Fruit fly (Drosophila melanogaster) whole organism, embryonic: ENCODE results near the gene CG31883.

Source experiments
- ATbp ChIP-seq: fragments of 200-800 bp; sonication (Bioruptor generic); optimal IDR thresholded peaks from 2 replicates; lab custom pipeline; 2017; ENCODE audit warnings: missing biosample characterization, mild to moderate bottlenecking, missing genetic modification characterization, missing genetic modification reagents
- Atf6 ChIP-seq: fragments of 200-800 bp; sonication (Bioruptor generic); IDR thresholded peaks from 2 replicates; pipeline ENCODE4 v1.3.6; 2022; ENCODE audit warnings: missing biosample characterization, missing genetic modification characterization
- BtbVII ChIP-seq: fragments of 200-800 bp; sonication (Bioruptor generic); optimal IDR thresholded peaks from 3 replicates; lab custom pipeline; 2017; ENCODE audit warnings: missing biosample characterization, mild to moderate bottlenecking, missing genetic modification characterization
- CG10321 ChIP-seq: fragments of 200-800 bp; sonication (Bioruptor generic); IDR thresholded peaks from 2 replicates; pipeline ENCODE4 v1.3.6; 2022; ENCODE audit warnings: missing biosample characterization, missing genetic modification characterization
- CG11085 ChIP-seq: fragments of 200-800 bp; sonication (Bioruptor generic); IDR thresholded peaks from 2 replicates; pipeline ENCODE4 v1.3.6; 2022; ENCODE audit warnings: missing biosample characterization, missing genetic modification characterization
- CG12219 ChIP-seq: fragments of 200-800 bp; sonication (Bioruptor generic); optimal IDR thresholded peaks from 3 replicates; lab custom pipeline; 2018; ENCODE audit warnings: missing biosample characterization, mild to moderate bottlenecking, missing genetic modification characterization
- CG1603 ChIP-seq: fragments of 200-800 bp; sonication (Bioruptor generic); optimal IDR thresholded peaks from 2 replicates; lab custom pipeline; 2019; ENCODE audit warnings: missing biosample characterization, mild to moderate bottlenecking, missing genetic modification characterization, moderate library complexity
- CG16815 ChIP-seq: fragments of 200-800 bp; sonication (Bioruptor generic); optimal IDR thresholded peaks from 3 replicates; lab custom pipeline; 2017; ENCODE audit warnings: missing biosample characterization, mild to moderate bottlenecking, missing genetic modification characterization
- CG16863 ChIP-seq: fragments of 200-800 bp; sonication (Bioruptor generic); optimal IDR thresholded peaks from 3 replicates; lab custom pipeline; 2016; ENCODE audit warnings: missing biosample characterization, missing genetic modification characterization
- CG17912 ChIP-seq: fragments of 200-800 bp; sonication (Bioruptor generic); optimal IDR thresholded peaks from 2 replicates; lab custom pipeline; 2018; ENCODE audit warnings: missing biosample characterization, mild to moderate bottlenecking, missing genetic modification characterization
- CG1792 ChIP-seq: fragments of 200-800 bp; sonication (Bioruptor generic); optimal IDR thresholded peaks from 2 replicates; lab custom pipeline; 2016; ENCODE audit warnings: missing biosample characterization, missing genetic modification characterization
- CG2875 ChIP-seq: fragments of 200-800 bp; sonication (Bioruptor generic); optimal IDR thresholded peaks from 2 replicates; lab custom pipeline; 2017; ENCODE audit warnings: missing biosample characterization, mild to moderate bottlenecking, missing genetic modification characterization, missing genetic modification reagents
- CG30403 ChIP-seq: fragments of 200-800 bp; sonication (Bioruptor generic); optimal IDR thresholded peaks from 3 replicates; lab custom pipeline; 2016; ENCODE audit warnings: missing biosample characterization, missing genetic modification characterization
- CG34224 ChIP-seq: fragments of 200-800 bp; sonication (Bioruptor generic); IDR thresholded peaks from 3 replicates; pipeline ENCODE4 v1.3.6; 2022; ENCODE audit warnings: missing biosample characterization, missing genetic modification characterization; ENCODE audit not compliant: partially characterized antibody
- CG42726 ChIP-seq: fragments of 200-800 bp; sonication (Bioruptor generic); IDR thresholded peaks from 2 replicates; pipeline ENCODE4 v1.3.6; 2022; ENCODE audit warnings: missing biosample characterization, missing genetic modification characterization; ENCODE audit not compliant: partially characterized antibody
- CG43689 ChIP-seq: fragments of 200-800 bp; sonication (Bioruptor generic); IDR thresholded peaks from 2 replicates; pipeline ENCODE4 v1.3.6; 2022; ENCODE audit warnings: missing biosample characterization, missing genetic modification characterization
- CG6813 ChIP-seq: fragments of 200-800 bp; sonication (Bioruptor generic); optimal IDR thresholded peaks from 2 replicates; lab custom pipeline; 2017; ENCODE audit warnings: missing biosample characterization, missing genetic modification characterization, mild to moderate bottlenecking, moderate library complexity, missing genetic modification reagents
- CG8089 ChIP-seq: fragments of 200-800 bp; sonication (Bioruptor generic); optimal IDR thresholded peaks from 3 replicates; lab custom pipeline; 2016; ENCODE audit warnings: missing biosample characterization, missing genetic modification characterization
- CG9215 ChIP-seq: fragments of 200-800 bp; sonication (Bioruptor generic); IDR thresholded peaks from 2 replicates; pipeline ENCODE4 v1.3.6; 2022; ENCODE audit warnings: missing biosample characterization, missing genetic modification characterization
- CTCF ChIP-seq: fragments of 200-800 bp; sonication (Bioruptor generic); optimal IDR thresholded peaks from 2 replicates; lab custom pipeline; 2017; ENCODE audit warnings: missing biosample characterization, mild to moderate bottlenecking, missing genetic modification characterization, moderate library complexity
- Chrac-16 ChIP-seq: fragments of 200-800 bp; sonication (Bioruptor generic); optimal IDR thresholded peaks from 3 replicates; lab custom pipeline; 2016; ENCODE audit warnings: missing biosample characterization, missing genetic modification characterization
- Dfd ChIP-seq, 2 experiments: fragments of >200 bp; optimal IDR thresholded peaks; 2 replicates each; lab custom pipeline; 2017; ENCODE audit warnings: missing biosample characterization in 2 of 2, missing genetic modification characterization in 2 of 2
- Dip2 ChIP-seq: fragments of 200-800 bp; sonication (Bioruptor generic); IDR thresholded peaks from 2 replicates; pipeline ENCODE4 v1.3.6; 2022; ENCODE audit warnings: missing biosample characterization, missing genetic modification characterization
- Doc2 ChIP-seq: fragments of 200-800 bp; sonication (Bioruptor generic); IDR thresholded peaks from 2 replicates; pipeline ENCODE4 v1.3.6; 2022; ENCODE audit warnings: missing biosample characterization, missing genetic modification characterization
- Doc3 ChIP-seq: fragments of 200-800 bp; sonication (Bioruptor generic); IDR thresholded peaks from 3 replicates; pipeline ENCODE4 v1.3.6; 2022; ENCODE audit warnings: missing biosample characterization, missing genetic modification characterization; ENCODE audit not compliant: partially characterized antibody
- Dref ChIP-seq: fragments of 200-800 bp; sonication (Bioruptor generic); IDR thresholded peaks from 2 replicates; pipeline ENCODE4 v1.3.6; 2022; ENCODE audit warnings: missing biosample characterization, missing genetic modification characterization
- Ets65A ChIP-seq: fragments of 200-800 bp; sonication (Bioruptor generic); peaks from one replicate; lab custom pipeline; 2016; ENCODE audit warnings: missing biosample characterization, missing genetic modification characterization
- Fer3 ChIP-seq: fragments of 200-800 bp; sonication (Bioruptor generic); optimal IDR thresholded peaks from 2 replicates; lab custom pipeline; 2018; ENCODE audit warnings: missing biosample characterization, mild to moderate bottlenecking, missing genetic modification characterization, moderate library complexity
- Hmx ChIP-seq: fragments of 200-800 bp; sonication (Bioruptor generic); optimal IDR thresholded peaks from 2 replicates; lab custom pipeline; 2016; ENCODE audit warnings: missing biosample characterization, missing genetic modification characterization
- Hr3 ChIP-seq: fragments of 200-800 bp; sonication (Bioruptor generic); optimal IDR thresholded peaks from 3 replicates; lab custom pipeline; 2016; ENCODE audit warnings: missing biosample characterization, missing genetic modification characterization
- Hsf ChIP-seq: fragments of 200-800 bp; sonication (Bioruptor generic); optimal IDR thresholded peaks from 3 replicates; lab custom pipeline; 2016; ENCODE audit warnings: missing biosample characterization, missing genetic modification characterization
- Nf-YB ChIP-seq: fragments of 200-800 bp; sonication (Bioruptor generic); optimal IDR thresholded peaks from 3 replicates; lab custom pipeline; 2019; ENCODE audit warnings: missing biosample characterization, mild to moderate bottlenecking, missing genetic modification characterization, moderate library complexity
- Nf-YC ChIP-seq: fragments of 200-800 bp; optimal IDR thresholded peaks from 3 replicates; lab custom pipeline; 2019; ENCODE audit warnings: missing biosample characterization, mild to moderate bottlenecking, missing genetic modification characterization, moderate library complexity
- Opbp ChIP-seq: fragments of 200-800 bp; sonication (Bioruptor generic); IDR thresholded peaks from 3 replicates; pipeline ENCODE4 v1.3.6; 2022; ENCODE audit warnings: missing biosample characterization, missing genetic modification characterization; ENCODE audit not compliant: partially characterized antibody
- Sin3A ChIP-seq: fragments of >200 bp; optimal IDR thresholded peaks from 2 replicates; lab custom pipeline; 2018
- Sox100B ChIP-seq: fragments of 200-800 bp; sonication (Bioruptor generic); optimal IDR thresholded peaks from 3 replicates; lab custom pipeline; 2018; ENCODE audit warnings: missing biosample characterization, mild to moderate bottlenecking, missing genetic modification characterization
- Ssrp ChIP-seq: fragments of 200-800 bp; sonication (Bioruptor generic); optimal IDR thresholded peaks from 2 replicates; lab custom pipeline; 2018; ENCODE audit warnings: missing biosample characterization, mild to moderate bottlenecking, missing genetic modification characterization, moderate library complexity
- Taf1 ChIP-seq: fragments of 200-800 bp; sonication (Bioruptor generic); IDR thresholded peaks from 2 replicates; pipeline ENCODE4 v1.3.6; 2022; ENCODE audit warnings: missing biosample characterization, missing genetic modification characterization
- ato ChIP-seq: fragments of 200-800 bp; sonication (Bioruptor generic); IDR thresholded peaks from 2 replicates; pipeline ENCODE4 v1.3.6; 2022; ENCODE audit warnings: missing biosample characterization, missing genetic modification characterization; ENCODE audit not compliant: partially characterized antibody
- bab2 ChIP-seq: fragments of 200-800 bp; sonication (Bioruptor generic); optimal IDR thresholded peaks from 2 replicates; lab custom pipeline; 2016; ENCODE audit warnings: missing biosample characterization, missing genetic modification characterization
- bsh ChIP-seq, 2 experiments: fragments of 200-800 bp; sonication (Bioruptor generic); optimal IDR thresholded peaks; 2 replicates each; lab custom pipeline; 2017 to 2018; ENCODE audit warnings: mild to moderate bottlenecking in 2 of 2, missing biosample characterization in 2 of 2, missing genetic modification characterization in 2 of 2, moderate library complexity in 1 of 2
- crp ChIP-seq, 2 experiments: fragments of 200-800 bp; sonication (Bioruptor generic); optimal IDR thresholded peaks; 2 replicates in 1 of 2; 3 replicates in 1 of 2; lab custom pipeline; 2017; ENCODE audit warnings: missing biosample characterization in 2 of 2, missing genetic modification characterization in 2 of 2, mild to moderate bottlenecking in 1 of 2, moderate library complexity in 1 of 2
- dmrt99B ChIP-seq: fragments of 200-800 bp; sonication (Bioruptor generic); optimal IDR thresholded peaks from 2 replicates; lab custom pipeline; 2018; ENCODE audit warnings: missing biosample characterization, mild to moderate bottlenecking, missing genetic modification characterization, moderate library complexity
- emc ChIP-seq: fragments of 200-800 bp; sonication (Bioruptor generic); optimal IDR thresholded peaks from 2 replicates; lab custom pipeline; 2016; ENCODE audit warnings: missing biosample characterization, missing genetic modification characterization
- gsb ChIP-seq: fragments of 200-800 bp; sonication (Bioruptor generic); IDR thresholded peaks from 2 replicates; pipeline ENCODE4 v1.3.6; 2022; ENCODE audit warnings: missing biosample characterization, missing genetic modification characterization
- lov ChIP-seq, 2 experiments: fragments of 200-800 bp in 1 of 2; fragments of >200 bp in 1 of 2; sonication (Bioruptor generic) in 1 of 2; IDR thresholded peaks in 1 of 2; optimal IDR thresholded peaks in 1 of 2; 2 replicates in 1 of 2; 3 replicates in 1 of 2; pipeline versions ENCODE4 v1.3.6 to Lab custom; 2017 to 2022; ENCODE audit warnings: missing biosample characterization in 1 of 2, missing genetic modification characterization in 1 of 2
- pros ChIP-seq: fragments of 200-800 bp; sonication (Bioruptor generic); optimal IDR thresholded peaks from 3 replicates; lab custom pipeline; 2019; ENCODE audit warnings: missing biosample characterization, mild to moderate bottlenecking, missing genetic modification characterization, moderate library complexity
- pzg ChIP-seq: fragments of 200-800 bp; sonication (Bioruptor generic); optimal IDR thresholded peaks from 3 replicates; lab custom pipeline; 2018; ENCODE audit warnings: missing biosample characterization, mild to moderate bottlenecking, missing genetic modification characterization, moderate library complexity
- stc ChIP-seq: fragments of 200-800 bp; sonication (Bioruptor generic); IDR thresholded peaks from 2 replicates; pipeline ENCODE4 v1.3.6; 2022; ENCODE audit warnings: missing biosample characterization, missing genetic modification characterization
- tio ChIP-seq: fragments of 200-800 bp; sonication (Bioruptor generic); optimal IDR thresholded peaks from 2 replicates; lab custom pipeline; 2017; ENCODE audit warnings: missing biosample characterization, missing genetic modification characterization, inconsistent platforms
- yki ChIP-seq: fragments of >200 bp; optimal IDR thresholded peaks from 3 replicates; lab custom pipeline; 2018
- zen2 ChIP-seq: fragments of 200-800 bp; sonication (Bioruptor generic); IDR thresholded peaks from 3 replicates; pipeline ENCODE4 v1.3.6; 2022; ENCODE audit warnings: missing biosample characterization, missing genetic modification characterization; ENCODE audit not compliant: partially characterized antibody

Gene CG31883

DNA sequence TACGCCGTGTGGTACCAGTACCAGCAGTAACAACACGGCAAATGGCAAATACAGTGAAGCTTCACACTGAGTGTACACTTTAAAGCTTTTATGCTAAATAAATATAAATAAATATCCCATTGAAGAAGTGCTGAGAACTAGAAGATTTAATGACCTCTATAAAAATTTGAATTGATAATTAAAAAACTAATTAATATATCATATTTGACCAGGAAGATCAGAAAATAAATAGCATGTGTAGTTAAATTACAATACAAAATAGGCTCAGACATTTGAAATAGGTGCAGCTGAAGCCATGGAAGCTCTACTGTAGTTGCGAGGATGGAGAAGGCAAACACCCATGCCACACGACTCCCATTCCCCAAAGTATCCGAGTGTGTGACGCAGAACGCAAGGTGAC, 36.2 kb downstream of the CG31883 start (continued):
- TF ChIP-seq crp (GFP tag; optimal IDR thresholded peaks at IDR 0.05; lab: Kevin White, UChicago) = no peak
- peak; percentile 16 for TF ChIP-seq tio (GFP tag; lab: Kevin White, UChicago)
- TF ChIP-seq Dref (GFP tag; lab: Robert Waterston, UW) = no peak
- peak; percentile 37 for TF ChIP-seq Sox100B (GFP tag; lab: Kevin White, UChicago)
- no peak for TF ChIP-seq CG10321
- TF ChIP-seq Opbp = no peak
- no peak for TF ChIP-seq lov (optimal IDR thresholded peaks at IDR 0.05; lab: Kevin White, UChicago)
- TF ChIP-seq lov (GFP tag; IDR thresholded peaks at IDR 0.05; lab: Robert Waterston, UW) = no peak
- TF ChIP-seq Hr3 = peak; percentile 30
- no peak for TF ChIP-seq BtbVII (GFP tag; lab: Kevin White, UChicago)
- TF ChIP-seq Hsf (GFP tag; lab: Kevin White, UChicago) = no peak
- peak; percentile 47 for TF ChIP-seq CG9215 (GFP tag; lab: Robert Waterston, UW)
- peak; percentile 18 for TF ChIP-seq CG16815
- TF ChIP-seq Dfd (GFP tag; optimal IDR thresholded peaks at IDR 0.05; lab: Kevin White, UChicago) = no peak
- TF ChIP-seq bab2 (GFP tag; lab: Kevin White, UChicago) = no peak
- no peak for TF ChIP-seq Doc2 (GFP tag; lab: Robert Waterston, UW)
- no peak for TF ChIP-seq CG8089 (GFP tag; lab: Kevin White, UChicago)
- TF ChIP-seq Doc3 (GFP tag; lab: Robert Waterston, UW) = no peak
- TF ChIP-seq Taf1 (GFP tag; lab: Robert Waterston, UW) = no peak
- TF ChIP-seq CTCF = no peak
- peak; percentile 74 for TF ChIP-seq dmrt99B
- peak; percentile 17 for TF ChIP-seq CG12219 (GFP tag; lab: Kevin White, UChicago)
- TF ChIP-seq Chrac-16 (GFP tag; lab: Kevin White, UChicago) = no peak
- peak; percentile 50 for TF ChIP-seq CG30403 (GFP tag; lab: Kevin White, UChicago)
- TF ChIP-seq Atf6 (GFP tag; lab: Robert Waterston, UW) = no peak
- TF ChIP-seq Ets65A (GFP tag; lab: Kevin White, UChicago) = peak; percentile 83
- no peak for TF ChIP-seq CG34224 (GFP tag; lab: Robert Waterston, UW)
- no peak for TF ChIP-seq CG17912
- TF ChIP-seq CG43689 = no peak
- no peak for TF ChIP-seq CG6813 (GFP tag; lab: Kevin White, UChicago)
- no peak for TF ChIP-seq pzg (GFP tag; lab: Kevin White, UChicago)
- TF ChIP-seq stc = no peak
- no peak for TF ChIP-seq CG1603
- no peak for TF ChIP-seq Hmx
- TF ChIP-seq Fer3 (tag; lab: Kevin White, UChicago) = peak; percentile 49
- TF ChIP-seq CG11085 (GFP tag; lab: Robert Waterston, UW) = no peak
- no peak for TF ChIP-seq zen2 (GFP tag; lab: Robert Waterston, UW)
- no peak for TF ChIP-seq Nf-YB
- TF ChIP-seq yki (lab: Kevin White, UChicago) = no peak
- no peak for TF ChIP-seq CG1792
- peak; percentile 16 to 21 for TF ChIP-seq bsh (GFP tag; optimal IDR thresholded peaks at IDR 0.05; lab: Kevin White, UChicago)
- TF ChIP-seq emc (GFP tag; lab: Kevin White, UChicago) = no peak
- no peak for TF ChIP-seq CG2875 (GFP tag; lab: Kevin White, UChicago)
- TF ChIP-seq Nf-YC (tag; lab: Kevin White, UChicago) = peak; percentile 26
- no peak for TF ChIP-seq Sin3A (lab: Kevin White, UChicago)
- TF ChIP-seq Dip2 (GFP tag; lab: Robert Waterston, UW) = no peak
- TF ChIP-seq CG42726 (GFP tag; lab: Robert Waterston, UW) = no peak
- peak; percentile 51 for TF ChIP-seq Ssrp (tag; lab: Kevin White, UChicago)
- TF ChIP-seq ATbp (GFP tag; lab: Kevin White, UChicago) = peak; percentile 1
- no peak for TF ChIP-seq ato
- TF ChIP-seq gsb (GFP tag; lab: Robert Waterston, UW) = no peak
- no peak for TF ChIP-seq pros (GFP tag; lab: Kevin White, UChicago)
- no peak for TF ChIP-seq CG16863 (GFP tag; lab: Kevin White, UChicago)
